Fruit fly (Drosophila melanogaster) whole organism, embryonic: ENCODE measurements around the gene Cpr97Ea.

Source experiments
- Awh ChIP-seq: fragments of 200-800 bp; sonication (Bioruptor generic); IDR thresholded peaks from 2 replicates; pipeline ENCODE4, ENCODE4 v1.3.6; 2022; ENCODE audit warnings: missing biosample characterization, missing genetic modification characterization
- Bgb ChIP-seq: fragments of 200-800 bp; sonication (Bioruptor generic); IDR thresholded peaks from 2 replicates; pipeline ENCODE4 v1.3.6; 2022; ENCODE audit warnings: missing biosample characterization, missing genetic modification characterization; ENCODE audit not compliant: partially characterized antibody
- Blimp-1 ChIP-seq: fragments of 200-800 bp; sonication (Bioruptor generic); optimal IDR thresholded peaks from 3 replicates; lab custom pipeline; 2018; ENCODE audit warnings: missing biosample characterization, missing genetic modification characterization, mild to moderate bottlenecking, moderate library complexity, missing genetic modification reagents
- CG10267 ChIP-seq: fragments of 200-800 bp; sonication (Bioruptor generic); optimal IDR thresholded peaks from 2 replicates; lab custom pipeline; 2018; ENCODE audit warnings: missing biosample characterization, mild to moderate bottlenecking, missing genetic modification characterization, moderate library complexity
- CG11085 ChIP-seq: fragments of 200-800 bp; sonication (Bioruptor generic); IDR thresholded peaks from 2 replicates; pipeline ENCODE4 v1.3.6; 2022; ENCODE audit warnings: missing biosample characterization, missing genetic modification characterization
- CG11723 ChIP-seq: fragments of 200-800 bp; sonication (Bioruptor generic); optimal IDR thresholded peaks from 2 replicates; lab custom pipeline; 2017; ENCODE audit warnings: missing biosample characterization, mild to moderate bottlenecking, missing genetic modification characterization
- CG13296 ChIP-seq: fragments of 200-800 bp; sonication (Bioruptor generic); optimal IDR thresholded peaks from 3 replicates; lab custom pipeline; 2018; ENCODE audit warnings: missing biosample characterization, mild to moderate bottlenecking, missing genetic modification characterization
- CG17612 ChIP-seq: fragments of 200-800 bp; sonication (Bioruptor generic); IDR thresholded peaks from 2 replicates; pipeline ENCODE4 v1.3.6; 2022; ENCODE audit warnings: missing biosample characterization, missing genetic modification characterization
- CG31388 ChIP-seq: fragments of 200-800 bp; sonication (Bioruptor generic); optimal IDR thresholded peaks from 2 replicates; lab custom pipeline; 2016; ENCODE audit warnings: missing biosample characterization, missing genetic modification characterization
- CG3163 ChIP-seq: fragments of 200-800 bp; sonication (Bioruptor generic); optimal IDR thresholded peaks from 3 replicates; lab custom pipeline; 2016; ENCODE audit warnings: missing biosample characterization, missing genetic modification characterization
- CG34376 ChIP-seq: fragments of 200-800 bp; sonication (Bioruptor generic); optimal IDR thresholded peaks from 2 replicates; lab custom pipeline; 2018; ENCODE audit warnings: missing biosample characterization, mild to moderate bottlenecking, missing genetic modification characterization
- CG6654 ChIP-seq: fragments of 200-800 bp; sonication (Bioruptor generic); optimal IDR thresholded peaks from 2 replicates; lab custom pipeline; 2017; ENCODE audit warnings: missing biosample characterization, mild to moderate bottlenecking, missing genetic modification characterization
- CG6689 ChIP-seq: fragments of 200-800 bp; sonication (Bioruptor generic); IDR thresholded peaks from 2 replicates; pipeline ENCODE4 v1.3.6; 2022; ENCODE audit warnings: missing biosample characterization, missing genetic modification characterization
- CG9215 ChIP-seq: fragments of 200-800 bp; sonication (Bioruptor generic); IDR thresholded peaks from 2 replicates; pipeline ENCODE4 v1.3.6; 2022; ENCODE audit warnings: missing biosample characterization, missing genetic modification characterization
- CG9797 ChIP-seq: fragments of 200-800 bp; sonication (Bioruptor generic); optimal IDR thresholded peaks from 3 replicates; lab custom pipeline; 2018; ENCODE audit warnings: missing biosample characterization, mild to moderate bottlenecking, missing genetic modification characterization
- CTCF ChIP-seq: fragments of 200-800 bp; sonication (Bioruptor generic); optimal IDR thresholded peaks from 2 replicates; lab custom pipeline; 2017; ENCODE audit warnings: missing biosample characterization, mild to moderate bottlenecking, missing genetic modification characterization, moderate library complexity
- Dfd ChIP-seq, 2 experiments: fragments of >200 bp; optimal IDR thresholded peaks; 2 replicates each; lab custom pipeline; 2017; ENCODE audit warnings: missing biosample characterization in 2 of 2, missing genetic modification characterization in 2 of 2
- Drgx ChIP-seq: fragments of 200-800 bp; sonication (Bioruptor generic); IDR thresholded peaks from 2 replicates; pipeline ENCODE4 v1.3.6; 2022; ENCODE audit warnings: missing biosample characterization, missing genetic modification characterization
- Ets65A ChIP-seq: fragments of 200-800 bp; sonication (Bioruptor generic); peaks from one replicate; lab custom pipeline; 2016; ENCODE audit warnings: missing biosample characterization, missing genetic modification characterization
- Fer1 ChIP-seq: fragments of 200-800 bp; sonication (Bioruptor generic); optimal IDR thresholded peaks from 2 replicates; lab custom pipeline; 2017; ENCODE audit warnings: missing biosample characterization, mild to moderate bottlenecking, missing genetic modification characterization
- HLH4C ChIP-seq: fragments of 200-800 bp; sonication (Bioruptor generic); IDR thresholded peaks from 3 replicates; pipeline ENCODE4 v1.3.6; 2022; ENCODE audit warnings: missing biosample characterization, missing genetic modification characterization; ENCODE audit not compliant: partially characterized antibody
- Hr3 ChIP-seq: fragments of 200-800 bp; sonication (Bioruptor generic); optimal IDR thresholded peaks from 3 replicates; lab custom pipeline; 2016; ENCODE audit warnings: missing biosample characterization, missing genetic modification characterization
- Lim3 ChIP-seq: fragments of 200-800 bp; sonication (Bioruptor generic); IDR thresholded peaks from 2 replicates; pipeline ENCODE4 v1.3.6; 2022; ENCODE audit warnings: missing biosample characterization, missing genetic modification characterization
- Nf-YC ChIP-seq: fragments of 200-800 bp; optimal IDR thresholded peaks from 3 replicates; lab custom pipeline; 2019; ENCODE audit warnings: missing biosample characterization, mild to moderate bottlenecking, missing genetic modification characterization, moderate library complexity
- Opbp ChIP-seq: fragments of 200-800 bp; sonication (Bioruptor generic); IDR thresholded peaks from 3 replicates; pipeline ENCODE4 v1.3.6; 2022; ENCODE audit warnings: missing biosample characterization, missing genetic modification characterization; ENCODE audit not compliant: partially characterized antibody
- Rx ChIP-seq: fragments of 200-800 bp; sonication (Bioruptor generic); IDR thresholded peaks from 2 replicates; pipeline ENCODE4 v1.3.6; 2022; ENCODE audit warnings: missing biosample characterization, missing genetic modification characterization
- Spps ChIP-seq: fragments of 200-800 bp; sonication (Bioruptor generic); optimal IDR thresholded peaks from 2 replicates; lab custom pipeline; 2018; ENCODE audit warnings: missing biosample characterization, mild to moderate bottlenecking, missing genetic modification characterization
- da ChIP-seq: fragments of 200-800 bp; sonication (Bioruptor generic); optimal IDR thresholded peaks from 2 replicates; lab custom pipeline; 2016; ENCODE audit warnings: missing biosample characterization, missing genetic modification characterization
- ems ChIP-seq: fragments of 200-800 bp; sonication (Bioruptor generic); optimal IDR thresholded peaks from 3 replicates; lab custom pipeline; 2016; ENCODE audit warnings: missing biosample characterization, missing genetic modification characterization
- fd96Cb ChIP-seq: fragments of 200-800 bp; sonication (Bioruptor generic); optimal IDR thresholded peaks from 2 replicates; lab custom pipeline; 2018; ENCODE audit warnings: missing biosample characterization, mild to moderate bottlenecking, missing genetic modification characterization, moderate library complexity
- her ChIP-seq: fragments of 200-800 bp; sonication (Bioruptor generic); optimal IDR thresholded peaks from 2 replicates; lab custom pipeline; 2016; ENCODE audit warnings: missing biosample characterization, missing genetic modification characterization
- lbe ChIP-seq: fragments of 200-800 bp; sonication (Bioruptor generic); optimal IDR thresholded peaks from 2 replicates; lab custom pipeline; 2016; ENCODE audit warnings: missing biosample characterization, mild to moderate bottlenecking, missing genetic modification characterization
- lola ChIP-seq, 3 experiments: fragments of >200 bp in 2 of 3; fragments of 200-800 bp in 1 of 3; sonication (Bioruptor generic) in 1 of 3; optimal IDR thresholded peaks; 2 replicates each; lab custom pipeline; 2017 to 2019; ENCODE audit warnings: missing biosample characterization in 3 of 3, missing genetic modification characterization in 3 of 3, mild to moderate bottlenecking in 1 of 3, moderate library complexity in 1 of 3
- odd ChIP-seq: fragments of 200-800 bp; sonication (Bioruptor generic); optimal IDR thresholded peaks from 2 replicates; lab custom pipeline; 2017; ENCODE audit warnings: missing biosample characterization, mild to moderate bottlenecking, missing genetic modification characterization
- p53 ChIP-seq: fragments of 200-800 bp; sonication (Bioruptor generic); optimal IDR thresholded peaks from 2 replicates; lab custom pipeline; 2016; ENCODE audit warnings: missing biosample characterization, missing genetic modification characterization
- pb ChIP-seq: fragments of 200-800 bp; sonication (Bioruptor generic); optimal IDR thresholded peaks from 3 replicates; lab custom pipeline; 2016; ENCODE audit warnings: missing biosample characterization, missing genetic modification characterization
- pfk ChIP-seq: fragments of 200-800 bp; sonication (Bioruptor generic); optimal IDR thresholded peaks from 2 replicates; lab custom pipeline; 2018; ENCODE audit warnings: missing biosample characterization, mild to moderate bottlenecking, missing genetic modification characterization, moderate library complexity
- pros ChIP-seq: fragments of 200-800 bp; sonication (Bioruptor generic); optimal IDR thresholded peaks from 3 replicates; lab custom pipeline; 2019; ENCODE audit warnings: missing biosample characterization, mild to moderate bottlenecking, missing genetic modification characterization, moderate library complexity
- sens ChIP-seq: fragments of 200-800 bp; sonication (Bioruptor generic); peaks from one replicate; lab custom pipeline; 2016; ENCODE audit warnings: missing biosample characterization, missing genetic modification characterization
- seq ChIP-seq: fragments of 200-800 bp; sonication (Bioruptor generic); IDR thresholded peaks from 2 replicates; pipeline ENCODE4 v1.3.6; 2022; ENCODE audit warnings: missing biosample characterization, missing genetic modification characterization
- sisA ChIP-seq: fragments of 200-800 bp; sonication (Bioruptor generic); IDR thresholded peaks from 2 replicates; pipeline ENCODE4 v1.3.6; 2022; ENCODE audit warnings: missing biosample characterization, missing genetic modification characterization

Gene Cpr97Ea

DNA sequence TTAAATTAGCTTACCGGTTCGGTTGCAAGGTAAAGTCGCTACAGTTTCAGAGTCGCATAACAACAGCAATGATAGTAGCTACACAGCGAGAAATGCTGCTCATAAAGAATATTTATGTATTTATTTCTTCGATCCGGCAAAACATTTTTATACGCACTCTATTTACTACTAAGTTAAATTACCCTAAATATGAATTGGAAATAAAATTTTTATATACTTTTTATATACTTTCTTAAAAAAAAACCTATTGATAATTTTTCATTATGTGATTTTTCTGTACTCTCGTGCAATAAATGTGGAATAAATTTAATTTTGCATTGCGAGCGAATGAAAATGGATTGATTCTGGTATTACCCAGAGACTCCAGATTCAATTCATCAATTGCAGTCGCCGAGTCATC, 13.4 kb upstream of the Cpr97Ea start, which contains the start of gene Jhbp11:
Gene Jhbp11, plus strand, starts transcription at position 301 of the 400 bp plus-strand sequence.
- TF ChIP-seq her (no peak), sens (GFP tag; lab: Kevin White, UChicago) (peak; percentile 7), Nf-YC (no peak), CG11085 (GFP tag; lab: Robert Waterston, UW) (no peak), Opbp (GFP tag; lab: Robert Waterston, UW) (no peak)

DNA sequence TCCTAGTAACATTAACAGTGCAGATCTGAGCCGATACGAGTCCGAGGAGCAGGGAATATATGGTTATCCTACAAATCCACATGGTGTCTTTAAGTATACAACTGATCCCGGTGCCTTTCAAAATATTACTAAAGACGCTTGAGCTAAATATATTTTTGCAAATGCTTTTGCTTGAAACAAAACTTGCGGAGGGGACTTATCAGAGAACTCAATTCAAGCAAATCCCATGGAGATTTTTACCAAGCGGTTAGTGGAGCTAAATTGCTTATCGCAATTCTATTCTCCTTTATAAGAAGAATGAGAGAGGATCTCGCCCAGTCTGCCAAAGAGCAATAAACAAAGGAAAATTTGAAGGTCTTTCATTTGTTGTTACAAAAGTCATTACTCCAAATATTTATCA, 12.0 kb upstream of the Cpr97Ea start, which contains the start of gene eater:
Gene eater, minus strand, starts transcription at position 101 of the 400 bp plus-strand sequence.
- no peak for TF ChIP-seq Spps
- TF ChIP-seq, all 482 proteins: peak for 0

DNA sequence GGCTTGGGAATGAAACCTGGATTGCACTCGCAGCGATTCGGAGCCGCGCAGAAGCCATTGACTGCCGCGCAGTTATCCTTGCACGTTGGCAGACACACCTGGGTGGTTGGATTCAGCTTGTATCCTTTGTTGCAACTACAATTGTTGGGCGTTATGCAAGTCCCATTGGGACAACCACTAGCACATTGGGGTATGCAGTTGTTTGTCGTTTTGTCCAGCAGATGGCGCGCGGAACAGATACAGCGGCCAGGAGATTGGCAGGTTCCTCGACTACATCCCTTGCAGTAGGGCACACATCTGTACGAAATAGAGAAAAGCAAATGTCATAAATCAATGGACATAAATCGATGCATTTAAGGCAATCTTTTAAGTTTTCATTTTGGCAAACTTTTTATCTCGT, 11.1 kb upstream of the Cpr97Ea start:
- peak; percentile 70 for TF ChIP-seq CTCF
- TF ChIP-seq odd (GFP tag; lab: Kevin White, UChicago), result no peak

DNA sequence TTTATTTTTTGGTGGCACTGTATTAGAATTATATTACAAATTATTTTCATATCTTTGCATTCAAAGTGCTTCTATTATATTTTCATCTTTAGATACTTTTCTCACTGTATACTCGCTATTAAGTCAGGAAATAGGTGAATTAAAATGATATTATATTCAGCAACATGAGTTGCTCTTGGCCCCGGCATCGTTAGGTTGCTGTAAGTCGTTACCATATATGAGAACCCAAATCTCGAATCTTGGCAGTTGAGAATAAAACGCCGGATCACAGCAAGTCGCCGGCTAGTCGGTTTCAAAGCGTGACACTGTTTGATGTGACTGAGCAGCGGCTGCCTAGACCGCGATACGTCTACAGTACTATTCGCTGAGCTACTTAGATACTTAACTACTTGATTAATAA, 6.7 kb upstream of the Cpr97Ea start, which contains the start of gene CG14259:
Gene CG14259, plus strand, starts transcription at position 301 of the 400 bp plus-strand sequence.
- TF ChIP-seq CTCF, result no peak
- TF ChIP-seq Ets65A (GFP tag; lab: Kevin White, UChicago), result peak; percentile 86

DNA sequence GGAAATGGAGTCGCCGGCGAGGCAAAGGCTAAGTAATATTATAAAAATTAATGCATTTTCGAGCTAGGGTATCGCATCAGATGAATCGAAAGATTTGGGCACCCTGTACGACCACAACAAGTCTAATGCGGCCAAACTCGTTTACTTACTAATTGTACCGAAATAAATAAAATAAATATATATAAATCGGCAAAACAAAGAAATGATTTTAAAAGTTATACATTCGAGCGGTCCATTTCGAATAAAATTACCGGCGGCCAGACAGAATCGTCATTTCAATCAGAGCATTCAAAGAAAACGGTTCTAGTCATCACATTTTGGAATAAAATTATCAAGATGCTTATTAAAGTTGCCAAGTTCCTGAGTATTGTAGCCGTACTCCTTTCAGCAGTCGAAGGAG, 5.3 kb upstream of the Cpr97Ea start, which contains the start of gene CG14258:
Gene CG14258, plus strand, starts transcription at position 301 of the 400 bp plus-strand sequence.
- no peak for TF ChIP-seq CG34376 (GFP tag; lab: Kevin White, UChicago)
- no peak for TF ChIP-seq CG9797 (GFP tag; lab: Kevin White, UChicago)
- no peak for TF ChIP-seq CG10267 (tag; lab: Kevin White, UChicago)
- TF ChIP-seq p53, result no peak
- TF ChIP-seq pb, result no peak
- TF ChIP-seq Awh (GFP tag; lab: Robert Waterston, UW), result no peak
- TF ChIP-seq CG13296 (GFP tag; lab: Kevin White, UChicago), result no peak
- TF ChIP-seq lola (GFP tag; optimal IDR thresholded peaks at IDR 0.05; lab: Kevin White, UChicago), result no peak
- TF ChIP-seq CG31388 (GFP tag; lab: Kevin White, UChicago), result no peak
- TF ChIP-seq da (GFP tag; lab: Kevin White, UChicago), result no peak
- no peak for TF ChIP-seq seq (GFP tag; lab: Robert Waterston, UW)
- no peak for TF ChIP-seq fd96Cb
- TF ChIP-seq Fer1 (GFP tag; lab: Kevin White, UChicago), result no peak
- no peak for TF ChIP-seq Lim3 (GFP tag; lab: Robert Waterston, UW)
- no peak for TF ChIP-seq pfk
- no peak for TF ChIP-seq HLH4C (GFP tag; lab: Robert Waterston, UW)
- no peak for TF ChIP-seq CG6654
- TF ChIP-seq pros (GFP tag; lab: Kevin White, UChicago), result no peak
- no peak for TF ChIP-seq Hr3 (GFP tag; lab: Kevin White, UChicago)
- TF ChIP-seq, all 482 proteins: peak for 0

DNA sequence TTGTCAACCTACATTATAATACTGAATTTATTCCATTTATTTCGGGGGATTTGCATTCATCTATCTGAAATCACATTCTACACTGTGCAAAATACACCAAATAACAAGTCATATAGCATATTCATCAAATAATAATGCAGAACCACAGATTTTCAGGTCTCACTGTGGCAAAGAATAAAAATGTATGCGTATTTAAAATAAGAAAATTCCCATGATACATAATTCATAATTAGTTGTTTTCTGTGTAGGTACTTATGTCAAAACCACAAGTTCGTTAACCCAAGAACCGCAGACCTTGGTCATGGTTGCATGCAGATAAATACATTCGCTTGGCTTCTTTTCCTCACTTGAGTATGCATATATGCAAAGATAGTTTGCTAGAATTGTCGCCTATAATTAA, 4.7 kb upstream of the Cpr97Ea start:
- TF ChIP-seq sisA (GFP tag; lab: Robert Waterston, UW) (peak; percentile 10; the same call in 1 of the 2 replicates), Ets65A (GFP tag; lab: Kevin White, UChicago) (peak; percentile 53), CG9215 (no peak), Blimp-1 (peak; percentile 13), lola (GFP tag; optimal IDR thresholded peaks at IDR 0.05; lab: Kevin White, UChicago) (no peak), CG6689 (GFP tag; lab: Robert Waterston, UW) (0 out of 2 replicates have a peak, but pooled peaks have one; percentile 13), Bgb (GFP tag; lab: Robert Waterston, UW) (no peak), Drgx (GFP tag; lab: Robert Waterston, UW) (peak; percentile 47), lbe (GFP tag; lab: Kevin White, UChicago) (peak; percentile 10), CG3163 (GFP tag; lab: Kevin White, UChicago) (no peak), CG11723 (no peak), Dfd (GFP tag; optimal IDR thresholded peaks at IDR 0.05; lab: Kevin White, UChicago) (no peak), Rx (GFP tag; lab: Robert Waterston, UW) (peak; percentile 8; the same call in 1 of the 2 replicates), CG17612 (GFP tag; lab: Robert Waterston, UW) (no peak), sens (GFP tag; lab: Kevin White, UChicago) (peak; percentile 26), ems (GFP tag; lab: Kevin White, UChicago) (no peak)
